Fruit fly (Drosophila melanogaster): Measurements from ENCODE around the gene CG31142.

Gene CG31142

dm6 chr3R:23888273-23889220, 40.5 kb upstream of the CG31142 start (continued):
- TF ChIP-seq Awh (GFP tag; IDR thresholded peaks at IDR 0.05) = no peak; the same call in 1 of the 2 replicates
- TF ChIP-seq onecut (GFP tag; IDR thresholded peaks at IDR 0.05) = peak; percentile 25
- TF ChIP-seq sens (GFP tag) = peak; percentile 87
- TF ChIP-seq sob (GFP tag; IDR thresholded peaks at IDR 0.05) = peak; percentile 14; the same call in 1 of the 2 replicates
- TF ChIP-seq dpn (GFP tag; optimal IDR thresholded peaks at IDR 0.05) = peak in 1 of 2 experiments; percentile 6
- peak; percentile 31; the same call in 1 of the 2 replicates for TF ChIP-seq Drgx (GFP tag; IDR thresholded peaks at IDR 0.05)
- no peak for TF ChIP-seq sr (GFP tag; IDR thresholded peaks at IDR 0.05)
- TF ChIP-seq nmo (GFP tag; optimal IDR thresholded peaks at IDR 0.05) = peak; percentile 24
- no peak for TF ChIP-seq GATAe (GFP tag; conservative IDR thresholded peaks at IDR 0.05)
- TF ChIP-seq D19B (GFP tag; optimal IDR thresholded peaks at IDR 0.05) = no peak
- no peak for TF ChIP-seq CG5180 (GFP tag; optimal IDR thresholded peaks at IDR 0.05)
- TF ChIP-seq seq (GFP tag; IDR thresholded peaks at IDR 0.05) = 0 out of 2 replicates have a peak, but pooled peaks have one; percentile 32
- no peak for TF ChIP-seq wor (GFP tag; IDR thresholded peaks at IDR 0.05)
- no peak for TF ChIP-seq CG10959 (GFP tag; IDR thresholded peaks at IDR 0.05)
- peak; percentile 30 for TF ChIP-seq CG10979 (tag; optimal IDR thresholded peaks at IDR 0.05)
- peak; percentile 23 for TF ChIP-seq CG18262 (tag; optimal IDR thresholded peaks at IDR 0.05)
- TF ChIP-seq E2f2 (GFP tag; IDR thresholded peaks at IDR 0.05) = peak; percentile 15; the same call in 1 of the 2 replicates
- TF ChIP-seq ci (GFP tag; IDR thresholded peaks at IDR 0.05) = peak; percentile 32; the same call in 1 of the 3 replicates
- TF ChIP-seq Hr51 (GFP tag; optimal IDR thresholded peaks at IDR 0.05) = peak in 1 of 2 experiments; percentile 30
- peak; percentile 90 for TF ChIP-seq grau (tag; optimal IDR thresholded peaks at IDR 0.05)
- peak; percentile 41 for TF ChIP-seq wek (GFP tag; optimal IDR thresholded peaks at IDR 0.05)
- TF ChIP-seq CG7963 (GFP tag; IDR thresholded peaks at IDR 0.05; ENCODE audit: partially characterized antibody) = no peak
- no peak for TF ChIP-seq Bgb (GFP tag; IDR thresholded peaks at IDR 0.05; ENCODE audit: partially characterized antibody)
- peak; percentile 3 for TF ChIP-seq CG8388 (GFP tag; optimal IDR thresholded peaks at IDR 0.05)
- no peak for TF ChIP-seq Gug (GFP tag; IDR thresholded peaks at IDR 0.05)
- no peak for TF ChIP-seq Usf (GFP tag; optimal IDR thresholded peaks at IDR 0.05)
- TF ChIP-seq lmd (GFP tag; IDR thresholded peaks at IDR 0.05) = peak; percentile 27; the same call in 1 of the 2 replicates
- TF ChIP-seq Mrtf (GFP tag; IDR thresholded peaks at IDR 0.05) = no peak
- no peak for TF ChIP-seq ac (GFP tag; optimal IDR thresholded peaks at IDR 0.05)
- peak; percentile 43 for TF ChIP-seq zf30C (GFP tag; optimal IDR thresholded peaks at IDR 0.05)
- peak; percentile 24; the same call in 1 of the 2 replicates for TF ChIP-seq Ptx1 (GFP tag; IDR thresholded peaks at IDR 0.05)
- peak; percentile 14; the same call in 1 of the 2 replicates for TF ChIP-seq peb (GFP tag; IDR thresholded peaks at IDR 0.05)
- no peak for TF ChIP-seq pita (GFP tag; optimal IDR thresholded peaks at IDR 0.05)
- TF ChIP-seq CG2202 (tag; optimal IDR thresholded peaks at IDR 0.05) = peak; percentile 24
- peak; percentile 51 for TF ChIP-seq row (GFP tag; IDR thresholded peaks at IDR 0.05)
- TF ChIP-seq bsh (GFP tag; optimal IDR thresholded peaks at IDR 0.05) = peak in 1 of 2 experiments; percentile 59
- TF ChIP-seq CG14441 (GFP tag; IDR thresholded peaks at IDR 0.05) = 0 out of 2 replicates have a peak, but pooled peaks have one; percentile 20
- no peak for TF ChIP-seq Elba2 (GFP tag; optimal IDR thresholded peaks at IDR 0.05)
- peak; percentile 85 for TF ChIP-seq lbe (GFP tag; optimal IDR thresholded peaks at IDR 0.05)
- peak; percentile 88 for TF ChIP-seq Med (GFP tag)
- TF ChIP-seq disco-r (GFP tag; optimal IDR thresholded peaks at IDR 0.05) = no peak
- peak; percentile 19 for TF ChIP-seq Nf-YB (GFP tag; optimal IDR thresholded peaks at IDR 0.05)
- TF ChIP-seq CG17829 (tag; optimal IDR thresholded peaks at IDR 0.05) = peak; percentile 8
- 0 out of 3 replicates have a peak, but pooled peaks have one; percentile 24 for TF ChIP-seq CG34422 (GFP tag; IDR thresholded peaks at IDR 0.05)
- no peak for TF ChIP-seq odd (GFP tag; optimal IDR thresholded peaks at IDR 0.05)
- no peak for TF ChIP-seq prd (optimal IDR thresholded peaks at IDR 0.05)
- 0 out of 3 replicates have a peak, but pooled peaks have one; percentile 23 for TF ChIP-seq prd (GFP tag; IDR thresholded peaks at IDR 0.05)
- no peak for TF ChIP-seq CG13287 (GFP tag; IDR thresholded peaks at IDR 0.05; ENCODE audit: partially characterized antibody)

All from whole organism, embryonic.